Worm (Caenorhabditis elegans): ENCODE measurements around the gene Y2H9A.4.
A peak's percentile ranks its signal among the peaks of the same experiment; 100 is the strongest.

Gene Y2H9A.4

DNA sequence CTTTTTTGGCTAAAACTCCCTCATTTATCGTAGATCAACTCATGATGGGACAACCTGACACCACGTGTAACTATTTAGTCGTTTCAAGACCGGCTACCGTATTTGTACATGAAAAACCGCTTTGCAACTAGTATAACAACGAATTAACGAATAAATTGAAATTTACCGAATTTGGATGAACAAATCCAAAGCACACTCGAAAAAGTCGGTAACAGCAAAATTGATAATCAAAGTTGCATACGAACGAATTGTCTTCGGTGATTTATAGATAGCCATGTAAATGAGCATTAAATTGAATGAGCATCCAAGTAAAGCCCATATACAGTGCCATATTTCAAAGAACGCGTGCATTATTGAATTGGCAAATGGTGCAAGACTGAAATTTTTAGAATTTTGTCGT is 13.3 kb upstream of the Y2H9A.4 start, which contains the start of gene srd-17:
srd-17 (minus strand) TSS at position 351 of the 400 bp plus-strand sequence.
- no peak for TF ChIP-seq ceh-88 (GFP tag; IDR thresholded peaks at IDR 0.05)
- TF ChIP-seq tbx-2 (tag; optimal IDR thresholded peaks at IDR 0.05): no peak
- no peak for TF ChIP-seq egl-27 (tag; optimal IDR thresholded peaks at IDR 0.05)
- TF ChIP-seq ceh-90 (tag; optimal IDR thresholded peaks at IDR 0.05): no peak
- no peak for TF ChIP-seq nhr-90 (tag; optimal IDR thresholded peaks at IDR 0.05; ENCODE audit: poor library complexity)
- no peak for TF ChIP-seq aha-1 (tag; optimal IDR thresholded peaks at IDR 0.05)
- no peak for TF ChIP-seq nhr-11 (tag; optimal IDR thresholded peaks at IDR 0.05)
- no peak for TF ChIP-seq F16B12.6 (tag; optimal IDR thresholded peaks at IDR 0.05)
- TF ChIP-seq nhr-71 (tag; optimal IDR thresholded peaks at IDR 0.05): no peak
- no peak for TF ChIP-seq hlh-4 (tag; optimal IDR thresholded peaks at IDR 0.05)
- TF ChIP-seq fkh-8 (tag; optimal IDR thresholded peaks at IDR 0.05): no peak
- no peak for TF ChIP-seq egl-13 (tag; optimal IDR thresholded peaks at IDR 0.05)
- no peak for TF ChIP-seq sptf-1 (tag; optimal IDR thresholded peaks at IDR 0.05)
- TF ChIP-seq snu-23 (GFP tag; optimal IDR thresholded peaks at IDR 0.05): no peak
- no peak for TF ChIP-seq ama-1 (optimal IDR thresholded peaks at IDR 0.05)
- TF ChIP-seq lin-13 (GFP tag; optimal IDR thresholded peaks at IDR 0.05): no peak
- TF ChIP-seq snpc-4 (tag; optimal IDR thresholded peaks at IDR 0.05): no peak
- no peak for TF ChIP-seq C04F5.9 (tag; optimal IDR thresholded peaks at IDR 0.05)
- no peak for TF ChIP-seq vab-15 (tag; optimal IDR thresholded peaks at IDR 0.05)
- TF ChIP-seq unc-98 (GFP tag; IDR thresholded peaks at IDR 0.05): no peak

DNA sequence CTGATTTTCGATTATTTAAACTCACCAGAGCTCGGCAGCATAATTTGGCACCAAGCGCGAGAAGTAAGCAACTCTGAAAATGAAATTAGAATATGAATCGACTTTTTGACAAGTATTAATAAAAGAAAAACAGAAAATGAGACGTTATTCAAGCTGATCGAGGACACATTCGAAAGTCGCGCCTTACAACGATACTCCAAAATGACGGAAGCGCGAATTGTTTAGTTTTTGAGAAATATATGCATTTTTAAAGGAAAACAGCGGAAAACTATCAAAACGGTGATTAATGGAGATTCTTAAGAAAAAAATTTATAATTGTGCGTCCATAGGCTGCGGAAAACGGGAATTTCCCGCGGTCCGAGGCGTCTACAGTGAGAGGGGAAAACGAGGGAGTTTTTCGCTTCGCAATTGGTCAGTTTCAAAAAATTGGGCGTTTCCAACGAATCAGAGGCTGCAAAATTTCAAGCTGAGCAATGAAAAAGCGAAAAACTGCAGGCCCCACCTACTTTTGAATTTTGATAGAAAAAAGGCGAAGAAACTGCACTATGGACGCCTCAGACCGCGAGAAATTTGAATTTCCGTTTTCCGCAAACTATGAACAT is 8.1 kb upstream of the Y2H9A.4 start, which contains the start of gene mes-4:
mes-4 (minus strand) TSS at position 73 of the 602 bp plus-strand sequence.
- TF ChIP-seq ztf-11 (tag; optimal IDR thresholded peaks at IDR 0.05): no peak
- TF ChIP-seq efl-1 (optimal IDR thresholded peaks at IDR 0.05): peak in 1 of 2 experiments; percentile 78
- TF ChIP-seq efl-1 (GFP tag; optimal IDR thresholded peaks at IDR 0.05 in 1 of 2): peak; percentile 83 to 98
- TF ChIP-seq dpl-1 (GFP tag; optimal IDR thresholded peaks at IDR 0.05): peak; percentile 62 to 86 (median 81)
- no peak for TF ChIP-seq lir-3 (tag; optimal IDR thresholded peaks at IDR 0.05; ENCODE audit: poor library complexity)
- TF ChIP-seq lin-13 (GFP tag; optimal IDR thresholded peaks at IDR 0.05): no peak
- TF ChIP-seq mep-1 (tag; optimal IDR thresholded peaks at IDR 0.05): no peak
- TF ChIP-seq elt-2 (tag; optimal IDR thresholded peaks at IDR 0.05): no peak
- peak; percentile 4 for TF ChIP-seq blmp-1 (tag; optimal IDR thresholded peaks at IDR 0.05)
- no peak for TF ChIP-seq unc-130 (tag; optimal IDR thresholded peaks at IDR 0.05)
- no peak for TF ChIP-seq C16A3.4 (tag; optimal IDR thresholded peaks at IDR 0.05)
- no peak for TF ChIP-seq C34B4.2 (tag; optimal IDR thresholded peaks at IDR 0.05)
- TF ChIP-seq lin-35 (GFP tag; optimal IDR thresholded peaks at IDR 0.05): peak; percentile 51 to 87
- no peak for TF ChIP-seq grh-1 (GFP tag; IDR thresholded peaks at IDR 0.05)

DNA sequence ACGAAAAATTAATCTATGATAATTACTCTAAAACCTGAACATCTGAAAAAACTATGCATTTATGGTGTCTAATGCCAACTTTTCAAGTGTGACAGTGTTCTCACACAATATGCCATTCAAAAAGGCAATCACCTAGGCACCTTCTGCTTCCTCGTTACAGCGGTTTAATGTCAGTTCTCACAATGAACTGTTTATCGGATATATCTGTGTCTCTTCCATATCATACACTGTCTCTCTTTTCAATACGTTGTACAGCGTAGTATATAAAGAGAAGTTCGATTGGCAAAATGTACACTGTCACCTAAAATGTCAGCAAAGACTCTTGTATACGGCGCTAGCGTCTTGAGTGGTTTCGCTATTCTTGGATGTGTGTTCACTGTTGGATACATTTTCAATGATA is 4.0 kb upstream of the Y2H9A.4 start, which contains the start of gene col-162:
col-162 (plus strand) TSS at position 301 of the 400 bp plus-strand sequence.
- TF ChIP-seq mdl-1 (tag; optimal IDR thresholded peaks at IDR 0.05): no peak
- TF ChIP-seq nhr-77 (tag; optimal IDR thresholded peaks at IDR 0.05): no peak
- no peak for TF ChIP-seq unc-62 (GFP tag; optimal IDR thresholded peaks at IDR 0.05)
- no peak for TF ChIP-seq mab-9 (GFP tag; IDR thresholded peaks at IDR 0.05)
- TF ChIP-seq Y116A8C.19 (tag; optimal IDR thresholded peaks at IDR 0.05; ENCODE audit: borderline replicate concordance): no peak
- no peak for TF ChIP-seq fkh-10 (GFP tag; optimal IDR thresholded peaks at IDR 0.05)
- no peak for TF ChIP-seq unc-130 (tag; optimal IDR thresholded peaks at IDR 0.05)
- no peak for TF ChIP-seq ztf-11 (tag; optimal IDR thresholded peaks at IDR 0.05)
- no peak for TF ChIP-seq fos-1 (tag; optimal IDR thresholded peaks at IDR 0.05)
- TF ChIP-seq pqm-1 (tag; optimal IDR thresholded peaks at IDR 0.05): no peak
- no peak for TF ChIP-seq jun-1 (tag; optimal IDR thresholded peaks at IDR 0.05)
- no peak for TF ChIP-seq unc-30 (tag; optimal IDR thresholded peaks at IDR 0.05)
- no peak for TF ChIP-seq zag-1 (tag; optimal IDR thresholded peaks at IDR 0.05)
- no peak for TF ChIP-seq tlp-1 (tag; optimal IDR thresholded peaks at IDR 0.05)
- no peak for TF ChIP-seq hlh-4 (tag; optimal IDR thresholded peaks at IDR 0.05)
- TF ChIP-seq nhr-28 (tag; optimal IDR thresholded peaks at IDR 0.05): no peak
- TF ChIP-seq lin-35 (GFP tag; optimal IDR thresholded peaks at IDR 0.05): no peak
- TF ChIP-seq dpl-1 (GFP tag; optimal IDR thresholded peaks at IDR 0.05): no peak
- TF ChIP-seq vab-15 (tag; optimal IDR thresholded peaks at IDR 0.05): no peak
- no peak for TF ChIP-seq grh-1 (GFP tag; IDR thresholded peaks at IDR 0.05)
